Fruit fly (Drosophila melanogaster) whole organism, embryonic: ENCODE results near the gene Jon25Bi.
A peak's percentile ranks its signal among the peaks of the same experiment; 100 is the strongest.

Source experiments
- Awh ChIP-seq: fragments of 200-800 bp; sonication (Bioruptor generic); IDR thresholded peaks from 2 replicates; pipeline ENCODE4, ENCODE4 v1.3.6; 2022; ENCODE audit warnings: missing biosample characterization, missing genetic modification characterization
- B-H2 ChIP-seq: fragments of 200-800 bp; sonication (Bioruptor generic); optimal IDR thresholded peaks from 2 replicates; lab custom pipeline; 2018; ENCODE audit warnings: missing biosample characterization, mild to moderate bottlenecking, missing genetic modification characterization
- Bgb ChIP-seq: fragments of 200-800 bp; sonication (Bioruptor generic); IDR thresholded peaks from 2 replicates; pipeline ENCODE4 v1.3.6; 2022; ENCODE audit warnings: missing biosample characterization, missing genetic modification characterization; ENCODE audit not compliant: partially characterized antibody
- BtbVII ChIP-seq: fragments of 200-800 bp; sonication (Bioruptor generic); optimal IDR thresholded peaks from 3 replicates; lab custom pipeline; 2017; ENCODE audit warnings: missing biosample characterization, mild to moderate bottlenecking, missing genetic modification characterization
- CG10462 ChIP-seq: fragments of 200-800 bp; sonication (Bioruptor generic); optimal IDR thresholded peaks from 2 replicates; lab custom pipeline; 2016; ENCODE audit warnings: missing biosample characterization, missing genetic modification characterization
- CG10959 ChIP-seq: fragments of 200-800 bp; sonication (Bioruptor generic); IDR thresholded peaks from 2 replicates; pipeline ENCODE4 v1.3.6; 2022; ENCODE audit warnings: missing biosample characterization, missing genetic modification characterization
- CG11696 ChIP-seq: fragments of 200-800 bp; sonication (Bioruptor generic); IDR thresholded peaks from 2 replicates; pipeline ENCODE4 v1.3.6; 2022; ENCODE audit warnings: missing biosample characterization, missing genetic modification characterization
- CG12299 ChIP-seq: fragments of 200-800 bp; sonication (Bioruptor generic); optimal IDR thresholded peaks from 2 replicates; lab custom pipeline; 2018; ENCODE audit warnings: missing biosample characterization, mild to moderate bottlenecking, missing genetic modification characterization
- CG14014 ChIP-seq: fragments of 200-800 bp; sonication (Bioruptor generic); IDR thresholded peaks from 2 replicates; pipeline ENCODE4 v1.3.6; 2022; ENCODE audit warnings: missing biosample characterization, missing genetic modification characterization
- CG14965 ChIP-seq: fragments of 200-800 bp; sonication (Bioruptor generic); optimal IDR thresholded peaks from 2 replicates; lab custom pipeline; 2016; ENCODE audit warnings: missing biosample characterization, missing genetic modification characterization, borderline replicate concordance
- CG1603 ChIP-seq: fragments of 200-800 bp; sonication (Bioruptor generic); optimal IDR thresholded peaks from 2 replicates; lab custom pipeline; 2019; ENCODE audit warnings: missing biosample characterization, mild to moderate bottlenecking, missing genetic modification characterization, moderate library complexity
- CG16779 ChIP-seq: fragments of 200-800 bp; sonication (Bioruptor generic); IDR thresholded peaks from 2 replicates; pipeline ENCODE4 v1.3.6; 2022; ENCODE audit warnings: missing biosample characterization, missing genetic modification characterization
- CG16815 ChIP-seq: fragments of 200-800 bp; sonication (Bioruptor generic); optimal IDR thresholded peaks from 3 replicates; lab custom pipeline; 2017; ENCODE audit warnings: missing biosample characterization, mild to moderate bottlenecking, missing genetic modification characterization
- CG2875 ChIP-seq: fragments of 200-800 bp; sonication (Bioruptor generic); optimal IDR thresholded peaks from 2 replicates; lab custom pipeline; 2017; ENCODE audit warnings: missing biosample characterization, mild to moderate bottlenecking, missing genetic modification characterization, missing genetic modification reagents
- CG3281 ChIP-seq: fragments of 200-800 bp; sonication (Bioruptor generic); optimal IDR thresholded peaks from 3 replicates; lab custom pipeline; 2017; ENCODE audit warnings: missing biosample characterization, mild to moderate bottlenecking, missing genetic modification characterization
- CG3407 ChIP-seq: fragments of 200-800 bp; sonication (Bioruptor generic); optimal IDR thresholded peaks from 2 replicates; lab custom pipeline; 2018; ENCODE audit warnings: missing biosample characterization, mild to moderate bottlenecking, missing genetic modification characterization
- CG43689 ChIP-seq: fragments of 200-800 bp; sonication (Bioruptor generic); IDR thresholded peaks from 2 replicates; pipeline ENCODE4 v1.3.6; 2022; ENCODE audit warnings: missing biosample characterization, missing genetic modification characterization
- CG4707 ChIP-seq: fragments of 200-800 bp; sonication (Bioruptor generic); optimal IDR thresholded peaks from 2 replicates; lab custom pipeline; 2018; ENCODE audit warnings: missing biosample characterization, mild to moderate bottlenecking, missing genetic modification characterization, moderate library complexity
- CG4820 ChIP-seq: fragments of 200-800 bp; sonication (Bioruptor generic); optimal IDR thresholded peaks from 3 replicates; lab custom pipeline; 2016; ENCODE audit warnings: missing biosample characterization, missing genetic modification characterization
- CG4854 ChIP-seq: fragments of 200-800 bp; sonication (Bioruptor generic); optimal IDR thresholded peaks from 2 replicates; lab custom pipeline; 2016; ENCODE audit warnings: missing biosample characterization, missing genetic modification characterization, inconsistent platforms
- CG7963 ChIP-seq: fragments of 200-800 bp; sonication (Bioruptor generic); IDR thresholded peaks from 3 replicates; pipeline ENCODE4 v1.3.6; 2022; ENCODE audit warnings: missing biosample characterization, missing genetic modification characterization; ENCODE audit not compliant: partially characterized antibody
- CG8359 ChIP-seq: fragments of 200-800 bp; sonication (Bioruptor generic); optimal IDR thresholded peaks from 2 replicates; lab custom pipeline; 2017; ENCODE audit warnings: missing biosample characterization, mild to moderate bottlenecking, missing genetic modification characterization, borderline replicate concordance
- CTCF ChIP-seq: fragments of 200-800 bp; sonication (Bioruptor generic); optimal IDR thresholded peaks from 2 replicates; lab custom pipeline; 2017; ENCODE audit warnings: missing biosample characterization, mild to moderate bottlenecking, missing genetic modification characterization, moderate library complexity
- D ChIP-seq, 2 experiments: fragments of 200-800 bp in 1 of 2; fragments of >200 bp in 1 of 2; sonication (Bioruptor generic) in 1 of 2; optimal IDR thresholded peaks; 2 replicates in 1 of 2; 3 replicates in 1 of 2; lab custom pipeline; 2017; ENCODE audit warnings: mild to moderate bottlenecking in 1 of 2, missing biosample characterization in 1 of 2, missing genetic modification characterization in 1 of 2, missing genetic modification reagents in 1 of 2
- Eip74EF ChIP-seq, 2 experiments: fragments of 200-800 bp in 1 of 2; fragments of >200 bp in 1 of 2; sonication (Bioruptor generic) in 1 of 2; optimal IDR thresholded peaks; 2 replicates each; lab custom pipeline; 2017 to 2019; ENCODE audit warnings: missing biosample characterization in 2 of 2, missing genetic modification characterization in 2 of 2, mild to moderate bottlenecking in 1 of 2, moderate library complexity in 1 of 2
- Gsc ChIP-seq: fragments of 200-800 bp; sonication (Bioruptor generic); IDR thresholded peaks from 2 replicates; pipeline ENCODE4 v1.3.6; 2022; ENCODE audit warnings: missing biosample characterization, missing genetic modification characterization
- Gug ChIP-seq: fragments of 200-800 bp; sonication (Bioruptor generic); IDR thresholded peaks from 4 replicates; pipeline ENCODE4 v1.3.6; 2022; ENCODE audit warnings: missing biosample characterization, missing genetic modification characterization
- H15 ChIP-seq: fragments of 200-800 bp; sonication (Bioruptor generic); IDR thresholded peaks from 3 replicates; pipeline ENCODE4 v1.3.6; 2022; ENCODE audit warnings: missing biosample characterization, missing genetic modification characterization
- HLH4C ChIP-seq: fragments of 200-800 bp; sonication (Bioruptor generic); IDR thresholded peaks from 3 replicates; pipeline ENCODE4 v1.3.6; 2022; ENCODE audit warnings: missing biosample characterization, missing genetic modification characterization; ENCODE audit not compliant: partially characterized antibody
- Hmr ChIP-seq: fragments of 200-800 bp; sonication (Bioruptor generic); optimal IDR thresholded peaks from 3 replicates; lab custom pipeline; 2017; ENCODE audit warnings: mild to moderate bottlenecking, missing biosample characterization, missing genetic modification reagents, missing genetic modification characterization
- Hr51 ChIP-seq, 2 experiments: fragments of 200-800 bp; sonication (Bioruptor generic); optimal IDR thresholded peaks; 2 replicates in 1 of 2; 3 replicates in 1 of 2; lab custom pipeline; 2016 to 2018; ENCODE audit warnings: missing biosample characterization in 2 of 2, missing genetic modification characterization in 2 of 2, mild to moderate bottlenecking in 1 of 2, moderate library complexity in 1 of 2
- Mad ChIP-seq: fragments of 200-800 bp; sonication (Bioruptor generic); optimal IDR thresholded peaks from 2 replicates; lab custom pipeline; 2016; ENCODE audit warnings: missing biosample characterization, missing genetic modification characterization
- Med ChIP-seq: fragments of 200-800 bp; sonication (Bioruptor generic); peaks from one replicate; lab custom pipeline; 2016; ENCODE audit warnings: missing biosample characterization, missing genetic modification characterization, mild to moderate bottlenecking, inconsistent platforms, moderate library complexity
- Mes4 ChIP-seq: fragments of 200-800 bp; sonication (Bioruptor generic); optimal IDR thresholded peaks from 2 replicates; lab custom pipeline; 2016; ENCODE audit warnings: missing biosample characterization, missing genetic modification characterization
- Tbp ChIP-seq: fragments of >200 bp; optimal IDR thresholded peaks from 2 replicates; lab custom pipeline; 2018; ENCODE audit warnings: missing biosample characterization, missing genetic modification characterization
- Xbp1 ChIP-seq: fragments of 200-800 bp; sonication (Bioruptor generic); optimal IDR thresholded peaks from 3 replicates; lab custom pipeline; 2016; ENCODE audit warnings: missing biosample characterization, mild to moderate bottlenecking, missing genetic modification characterization
- ato ChIP-seq: fragments of 200-800 bp; sonication (Bioruptor generic); IDR thresholded peaks from 2 replicates; pipeline ENCODE4 v1.3.6; 2022; ENCODE audit warnings: missing biosample characterization, missing genetic modification characterization; ENCODE audit not compliant: partially characterized antibody
- bbx ChIP-seq: fragments of 200-800 bp; sonication (Bioruptor generic); IDR thresholded peaks from 2 replicates; pipeline ENCODE4 v1.3.6; 2022; ENCODE audit warnings: missing biosample characterization, missing genetic modification characterization; ENCODE audit not compliant: partially characterized antibody
- bcd ChIP-seq: fragments of 200-800 bp; sonication (Bioruptor generic); optimal IDR thresholded peaks from 2 replicates; lab custom pipeline; 2017; ENCODE audit warnings: missing biosample characterization, mild to moderate bottlenecking, missing genetic modification characterization
- bowl ChIP-seq: fragments of 200-800 bp; sonication (Bioruptor generic); IDR thresholded peaks from 2 replicates; pipeline ENCODE4 v1.3.6; 2022; ENCODE audit warnings: missing biosample characterization, missing genetic modification characterization
- corto ChIP-seq: fragments of 200-800 bp; sonication (Bioruptor generic); optimal IDR thresholded peaks from 2 replicates; lab custom pipeline; 2016; ENCODE audit warnings: missing biosample characterization, mild to moderate bottlenecking, missing genetic modification characterization, moderate library complexity
- dm ChIP-seq: fragments of 200-800 bp; sonication (Bioruptor generic); optimal IDR thresholded peaks from 3 replicates; lab custom pipeline; 2016; ENCODE audit warnings: missing biosample characterization, missing genetic modification characterization
- en ChIP-seq: fragments of 200-800 bp; sonication (Bioruptor generic); optimal IDR thresholded peaks from 2 replicates; lab custom pipeline; 2016; ENCODE audit warnings: missing biosample characterization, missing genetic modification characterization
- gro ChIP-seq: fragments of 200-800 bp; sonication (Bioruptor generic); optimal IDR thresholded peaks from 2 replicates; lab custom pipeline; 2016; ENCODE audit warnings: missing biosample characterization, missing genetic modification characterization
- inv ChIP-seq: fragments of 200-800 bp; sonication (Bioruptor generic); IDR thresholded peaks from 2 replicates; pipeline ENCODE4 v1.3.6; 2022; ENCODE audit warnings: missing biosample characterization, missing genetic modification characterization; ENCODE audit not compliant: partially characterized antibody
- jing ChIP-seq: fragments of 200-800 bp; sonication (Bioruptor generic); optimal IDR thresholded peaks from 2 replicates; lab custom pipeline; 2018; ENCODE audit warnings: missing biosample characterization, mild to moderate bottlenecking, missing genetic modification characterization
- mam ChIP-seq: fragments of 200-800 bp; sonication (Bioruptor generic); optimal IDR thresholded peaks from 3 replicates; lab custom pipeline; 2016; ENCODE audit warnings: missing biosample characterization, missing genetic modification characterization
- vvl ChIP-seq: fragments of 200-800 bp; sonication (Bioruptor generic); IDR thresholded peaks from 2 replicates; pipeline ENCODE4 v1.3.6; 2022; ENCODE audit warnings: missing biosample characterization, missing genetic modification characterization
- zen ChIP-seq: fragments of 200-800 bp; sonication (Bioruptor generic); optimal IDR thresholded peaks from 3 replicates; lab custom pipeline; 2018; ENCODE audit warnings: missing biosample characterization, mild to moderate bottlenecking, missing genetic modification characterization, moderate library complexity

Gene Jon25Bi

dm6 chr2L:4973731-4974415, 18.9 kb upstream of the Jon25Bi start, which contains the start of gene mRpL28 (continued):
- TF ChIP-seq Bgb (GFP tag; lab: Robert Waterston, UW) (peak; percentile 10; the same call in 1 of the 2 replicates), CG11696 (GFP tag; lab: Robert Waterston, UW) (no peak), CG1603 (tag; lab: Kevin White, UChicago) (peak; percentile 42), CG14014 (GFP tag; lab: Robert Waterston, UW) (no peak), CG10959 (no peak), Mes4 (GFP tag; lab: Kevin White, UChicago) (no peak), bbx (GFP tag; lab: Robert Waterston, UW) (peak; percentile 56; the same call in 1 of the 2 replicates), en (GFP tag; lab: Kevin White, UChicago) (no peak), CG10462 (GFP tag; lab: Kevin White, UChicago) (no peak), CTCF (GFP tag; lab: Kevin White, UChicago) (peak; percentile 3), Gsc (GFP tag; lab: Robert Waterston, UW) (no peak), Hmr (GFP tag; lab: Kevin White, UChicago) (no peak), CG3281 (GFP tag; lab: Kevin White, UChicago) (peak; percentile 46), CG4820 (GFP tag; lab: Kevin White, UChicago) (no peak), D (optimal IDR thresholded peaks at IDR 0.05; lab: Kevin White, UChicago) (no peak), D (GFP tag; optimal IDR thresholded peaks at IDR 0.05; lab: Kevin White, UChicago) (no peak), H15 (GFP tag; lab: Robert Waterston, UW) (no peak), Xbp1 (GFP tag; lab: Kevin White, UChicago) (no peak), CG12299 (tag; lab: Kevin White, UChicago) (no peak), CG2875 (GFP tag; lab: Kevin White, UChicago) (no peak), zen (tag; lab: Kevin White, UChicago) (no peak), jing (GFP tag; lab: Kevin White, UChicago) (no peak), CG16815 (GFP tag; lab: Kevin White, UChicago) (no peak), corto (GFP tag; lab: Kevin White, UChicago) (no peak), gro (GFP tag; lab: Kevin White, UChicago) (no peak), HLH4C (0 out of 3 replicates have a peak, but pooled peaks have one; percentile 13), Eip74EF (GFP tag; optimal IDR thresholded peaks at IDR 0.05; lab: Kevin White, UChicago) (peak in 1 of 2 experiments; percentile 38), CG3407 (GFP tag; lab: Kevin White, UChicago) (no peak), ato (GFP tag; lab: Robert Waterston, UW) (no peak), Hr51 (GFP tag; optimal IDR thresholded peaks at IDR 0.05; lab: Kevin White, UChicago) (no peak), CG14965 (GFP tag; lab: Kevin White, UChicago) (no peak), mam (GFP tag; lab: Kevin White, UChicago) (no peak), CG8359 (GFP tag; lab: Kevin White, UChicago) (no peak), CG7963 (no peak), B-H2 (GFP tag; lab: Kevin White, UChicago) (peak; percentile 43), CG4854 (GFP tag; lab: Kevin White, UChicago) (no peak), BtbVII (GFP tag; lab: Kevin White, UChicago) (peak; percentile 14), CG43689 (GFP tag; lab: Robert Waterston, UW) (no peak), dm (GFP tag; lab: Kevin White, UChicago) (no peak), bowl (GFP tag; lab: Robert Waterston, UW) (no peak), Mad (GFP tag; lab: Kevin White, UChicago) (peak; percentile 18), bcd (GFP tag; lab: Kevin White, UChicago) (no peak), inv (GFP tag; lab: Robert Waterston, UW) (peak; percentile 19; the same call in 1 of the 2 replicates), Med (peak; percentile 63), CG4707 (GFP tag; lab: Kevin White, UChicago) (no peak), Awh (GFP tag; lab: Robert Waterston, UW) (no peak), Gug (GFP tag; lab: Robert Waterston, UW) (no peak), CG16779 (no peak), vvl (GFP tag; lab: Robert Waterston, UW) (no peak; the same call in 1 of the 2 replicates), Tbp (GFP tag; lab: Kevin White, UChicago) (no peak)
